Worm (Caenorhabditis elegans) whole organism, L1 larva: ENCODE measurements around the gene melo-3.

ENCODE experiments used
- C04F5.9 ChIP-seq: sonication (generic microtip); optimal IDR thresholded peaks from 2 replicates; lab custom pipeline; 2016; ENCODE audit warnings: missing genetic modification characterization, missing compliant biosample characterization
- C34B4.2 ChIP-seq: sonication (generic microtip); optimal IDR thresholded peaks from 2 replicates; lab custom pipeline; 2017; ENCODE audit warnings: mild to moderate bottlenecking, missing genetic modification characterization, missing compliant biosample characterization
- F16B12.6 ChIP-seq: fragments of 150-350 bp; optimal IDR thresholded peaks from 2 replicates; lab custom pipeline; 2014; ENCODE audit warnings: missing biosample characterization, missing genetic modification characterization
- aha-1 ChIP-seq: fragments of 150-350 bp; optimal IDR thresholded peaks from 2 replicates; lab custom pipeline; 2014; ENCODE audit warnings: missing biosample characterization, missing genetic modification characterization
- ceh-90 ChIP-seq: sonication (generic microtip); optimal IDR thresholded peaks from 2 replicates; lab custom pipeline; 2016; ENCODE audit warnings: missing genetic modification characterization, missing compliant biosample characterization
- ces-1 ChIP-seq: fragments of 150-350 bp; optimal IDR thresholded peaks from 2 replicates; lab custom pipeline; 2014; ENCODE audit warnings: missing biosample characterization, missing genetic modification reagents, missing genetic modification characterization
- efl-1 ChIP-seq, 4 experiments: fragments of 150-350 bp; optimal IDR thresholded peaks in 3 of 4; peaks in 1 of 4; 1 replicate in 1 of 4; 2 replicates in 3 of 4; lab custom pipeline; 2014; ENCODE audit warnings: missing biosample characterization in 2 of 4, missing genetic modification characterization in 2 of 4, missing genetic modification reagents in 2 of 4
- efl-3 ChIP-seq: fragments of 200-800 bp; sonication (Bioruptor generic); optimal IDR thresholded peaks from 2 replicates; lab custom pipeline; 2018; ENCODE audit warnings: mild to moderate bottlenecking, missing genetic modification characterization, missing compliant biosample characterization
- elt-2 ChIP-seq: sonication (generic microtip); optimal IDR thresholded peaks from 2 replicates; lab custom pipeline; 2016; ENCODE audit warnings: missing genetic modification characterization, mild to moderate bottlenecking, inconsistent platforms, missing compliant biosample characterization, missing genetic modification reagents
- fkh-10 ChIP-seq: sonication (generic microtip); optimal IDR thresholded peaks from 2 replicates; lab custom pipeline; 2017; ENCODE audit warnings: missing biosample characterization, missing genetic modification reagents, missing genetic modification characterization
- fos-1 ChIP-seq: fragments of 150-350 bp; optimal IDR thresholded peaks from 2 replicates; lab custom pipeline; 2014; ENCODE audit warnings: missing biosample characterization, missing genetic modification characterization
- grh-1 ChIP-seq: fragments of 200-800 bp; sonication (Bioruptor generic); IDR thresholded peaks from 2 replicates; pipeline ENCODE4 v1.3.6; 2022; ENCODE audit warnings: missing genetic modification reagents, missing genetic modification characterization, missing compliant biosample characterization
- hlh-17 ChIP-seq: fragments of 200-800 bp; sonication (Bioruptor generic); optimal IDR thresholded peaks from 2 replicates; lab custom pipeline; 2018; ENCODE audit warnings: missing genetic modification characterization, mild to moderate bottlenecking, missing compliant biosample characterization, moderate library complexity, borderline replicate concordance
- isw-1 ChIP-seq: fragments of 200-800 bp; sonication (Bioruptor generic); IDR thresholded peaks from 2 replicates; pipeline ENCODE4 v1.3.6; 2022; ENCODE audit warnings: missing genetic modification characterization, missing compliant biosample characterization
- jun-1 ChIP-seq: fragments of 150-350 bp; optimal IDR thresholded peaks from 2 replicates; lab custom pipeline; 2014; ENCODE audit warnings: missing biosample characterization, missing genetic modification reagents, missing genetic modification characterization
- lin-14 ChIP-seq: fragments of 200-800 bp; sonication (Bioruptor generic); optimal IDR thresholded peaks from 2 replicates; lab custom pipeline; 2018; ENCODE audit warnings: mild to moderate bottlenecking, missing genetic modification characterization, moderate library complexity, missing compliant biosample characterization
- lin-39 ChIP-seq: fragments of 150-350 bp; optimal IDR thresholded peaks from 2 replicates; lab custom pipeline; 2014; ENCODE audit warnings: missing biosample characterization, missing genetic modification reagents, missing genetic modification characterization
- lsy-2 ChIP-seq, 2 experiments: fragments of 150-350 bp; optimal IDR thresholded peaks; 2 replicates each; lab custom pipeline; 2014; ENCODE audit warnings: missing biosample characterization in 2 of 2, missing genetic modification characterization in 2 of 2
- mef-2 ChIP-seq: fragments of 150-350 bp; optimal IDR thresholded peaks from 2 replicates; lab custom pipeline; 2014; ENCODE audit warnings: missing biosample characterization, missing genetic modification characterization
- mep-1 ChIP-seq: fragments of 150-350 bp; optimal IDR thresholded peaks from 2 replicates; lab custom pipeline; 2014; ENCODE audit warnings: missing biosample characterization, missing genetic modification characterization
- nhr-76 ChIP-seq: sonication (generic microtip); optimal IDR thresholded peaks from 2 replicates; lab custom pipeline; 2017; ENCODE audit warnings: missing biosample characterization, missing genetic modification characterization
- nhr-85 ChIP-seq: sonication (generic microtip); peaks from one replicate; lab custom pipeline; 2016; ENCODE audit warnings: missing genetic modification characterization, inconsistent platforms, missing compliant biosample characterization
- pax-3 ChIP-seq: fragments of 200-800 bp; sonication (Bioruptor generic); optimal IDR thresholded peaks from 2 replicates; lab custom pipeline; 2018; ENCODE audit warnings: mild to moderate bottlenecking, missing genetic modification characterization, moderate library complexity, missing compliant biosample characterization
- skn-1 ChIP-seq: fragments of 150-350 bp; optimal IDR thresholded peaks from 2 replicates; lab custom pipeline; 2014; ENCODE audit warnings: missing biosample characterization, missing genetic modification characterization
- snu-23 ChIP-seq: sonication (generic microtip); optimal IDR thresholded peaks from 2 replicates; lab custom pipeline; 2016; ENCODE audit warnings: missing genetic modification characterization, missing compliant biosample characterization
- sox-4 ChIP-seq: sonication (generic microtip); optimal IDR thresholded peaks from 2 replicates; lab custom pipeline; 2016; ENCODE audit warnings: missing genetic modification characterization, missing compliant biosample characterization
- sptf-1 ChIP-seq: fragments of 150-350 bp; optimal IDR thresholded peaks from 2 replicates; lab custom pipeline; 2014; ENCODE audit warnings: missing biosample characterization, missing genetic modification characterization
- tlp-1 ChIP-seq: fragments of 150-350 bp; optimal IDR thresholded peaks from 2 replicates; lab custom pipeline; 2014; ENCODE audit warnings: missing biosample characterization, missing genetic modification characterization
- unc-62 ChIP-seq: fragments of 150-350 bp; optimal IDR thresholded peaks from 2 replicates; lab custom pipeline; 2014; ENCODE audit warnings: missing biosample characterization, missing genetic modification reagents, missing genetic modification characterization
- xbp-1 ChIP-seq: sonication (generic microtip); optimal IDR thresholded peaks from 2 replicates; lab custom pipeline; 2016; ENCODE audit warnings: missing genetic modification characterization, missing compliant biosample characterization
- ztf-11 ChIP-seq, 2 experiments: sonication (generic microtip); optimal IDR thresholded peaks; 2 replicates each; lab custom pipeline; 2016 to 2017; ENCODE audit warnings: missing genetic modification characterization in 2 of 2, missing biosample characterization in 1 of 2, missing compliant biosample characterization in 1 of 2
- ztf-4 ChIP-seq: fragments of 150-350 bp; optimal IDR thresholded peaks from 2 replicates; lab custom pipeline; 2014; ENCODE audit warnings: missing biosample characterization, missing genetic modification characterization

The melo-3 gene

DNA sequence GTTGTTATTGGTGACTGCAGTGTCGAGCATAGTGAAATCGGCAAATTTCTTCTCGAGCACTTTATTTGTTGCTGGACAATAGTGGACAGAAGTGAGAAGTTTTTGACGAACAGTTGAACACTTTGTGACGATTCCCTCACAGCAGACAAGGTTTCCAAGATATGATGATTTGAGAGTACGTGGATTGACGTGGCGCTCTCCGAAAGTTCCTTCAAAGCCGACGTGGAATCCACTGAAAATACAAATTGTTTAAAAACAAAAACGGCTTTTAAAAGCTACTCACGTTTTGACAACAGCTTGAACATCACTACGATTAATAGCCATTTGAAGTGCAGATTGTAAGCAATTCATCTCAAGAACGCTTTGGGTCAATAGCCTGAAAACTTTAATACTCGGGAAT is 22.3 kb upstream of the melo-3 start:
- TF ChIP-seq efl-1 (optimal IDR thresholded peaks at IDR 0.05; lab: Kevin White, UChicago) (no peak), efl-1 (GFP tag; optimal IDR thresholded peaks at IDR 0.05 in 1 of 2; lab: Kevin White, UChicago) (peak in 1 of 2 experiments; percentile 87), sptf-1 (tag; lab: Kevin White, UChicago) (no peak), mep-1 (no peak), ces-1 (GFP tag; lab: Kevin White, UChicago) (no peak), grh-1 (GFP tag; lab: Robert Waterston, UW) (0 out of 2 replicates have a peak, but pooled peaks have one; percentile 2)

DNA sequence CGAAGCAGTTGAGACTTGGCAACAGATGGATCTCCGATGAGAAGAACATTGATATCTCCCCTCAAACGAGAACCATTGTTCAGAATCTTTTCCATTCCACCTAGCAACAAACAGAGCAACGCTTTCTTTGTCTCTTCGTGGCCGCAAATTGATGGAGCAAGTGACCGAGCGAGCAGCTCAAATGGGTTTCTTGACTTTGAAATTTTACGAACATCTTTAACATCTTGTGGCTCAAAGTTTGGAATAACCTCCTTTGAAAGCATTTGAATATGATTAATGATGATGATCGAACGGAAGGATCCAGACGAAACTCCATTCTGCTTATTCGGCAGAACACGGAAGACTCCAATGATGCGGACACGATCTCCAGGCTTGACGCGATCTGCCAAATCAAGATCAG is 21.8 kb upstream of the melo-3 start:
- no peak for TF ChIP-seq sox-4 (tag; lab: Kevin White, UChicago)
- TF ChIP-seq nhr-85 (tag; lab: Kevin White, UChicago): peak; percentile 34

DNA sequence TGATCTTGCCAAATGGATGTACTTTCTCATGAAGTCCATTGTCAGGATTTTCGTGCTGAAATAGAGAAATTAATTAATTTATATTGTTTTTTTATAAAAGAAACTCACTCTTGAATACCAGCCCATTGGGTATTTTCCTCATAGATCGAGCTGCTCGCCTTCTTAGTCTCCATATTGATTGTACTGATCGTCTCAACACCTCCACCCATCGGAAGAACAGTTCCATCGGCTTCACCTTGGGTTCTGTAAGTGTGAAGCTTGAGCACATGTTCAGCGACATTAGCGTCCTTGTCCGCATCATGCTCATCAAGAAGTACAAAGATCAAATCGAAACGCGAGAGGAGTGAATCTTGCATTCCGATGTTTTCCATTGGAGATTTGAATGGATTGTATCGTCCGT is 21.1 kb upstream of the melo-3 start:
- no peak for TF ChIP-seq unc-62 (GFP tag; lab: Kevin White, UChicago)
- no peak for TF ChIP-seq lin-14 (GFP tag; lab: Kevin White, UChicago)
- no peak for TF ChIP-seq ztf-4 (tag; lab: Kevin White, UChicago)
- TF ChIP-seq ces-1 (GFP tag; lab: Kevin White, UChicago): no peak
- TF ChIP-seq hlh-17 (GFP tag; lab: Kevin White, UChicago): no peak
- TF ChIP-seq pax-3 (tag; lab: Kevin White, UChicago): no peak
- no peak for TF ChIP-seq lin-39 (tag; lab: Kevin White, UChicago)

DNA sequence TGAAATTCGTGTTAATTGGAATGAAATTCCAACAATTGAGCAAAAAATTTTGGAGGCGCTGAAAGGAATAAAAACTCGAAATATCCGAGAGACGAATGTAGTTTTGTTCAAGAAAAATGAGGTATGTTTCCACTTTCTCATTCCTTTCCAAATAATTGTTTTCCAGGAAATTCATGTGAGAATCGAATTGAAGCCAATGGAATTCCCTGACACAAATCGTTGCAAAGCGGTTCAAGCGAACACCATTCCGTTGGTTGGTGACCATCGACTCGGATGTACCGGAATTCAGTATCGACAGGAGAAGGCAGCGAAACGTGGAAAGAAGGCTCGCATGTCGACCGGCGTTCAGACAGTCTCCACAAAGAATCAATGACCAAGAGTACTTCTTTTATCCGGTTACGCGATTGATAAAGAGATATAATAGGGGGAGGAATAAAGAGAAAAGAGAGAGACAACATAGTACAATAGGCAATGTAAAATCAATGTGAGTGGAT is 19.7 kb upstream of the melo-3 start:
- TF ChIP-seq C34B4.2 (tag; lab: Kevin White, UChicago) (no peak), nhr-85 (tag; lab: Kevin White, UChicago) (no peak), mef-2 (tag; lab: Kevin White, UChicago) (no peak), fkh-10 (GFP tag; lab: Kevin White, UChicago) (no peak), ceh-90 (tag; lab: Kevin White, UChicago) (no peak), elt-2 (tag; lab: Kevin White, UChicago) (no peak), fos-1 (no peak), F16B12.6 (tag; lab: Kevin White, UChicago) (no peak), ztf-11 (tag; optimal IDR thresholded peaks at IDR 0.05; lab: Kevin White, UChicago) (no peak), tlp-1 (no peak)

DNA sequence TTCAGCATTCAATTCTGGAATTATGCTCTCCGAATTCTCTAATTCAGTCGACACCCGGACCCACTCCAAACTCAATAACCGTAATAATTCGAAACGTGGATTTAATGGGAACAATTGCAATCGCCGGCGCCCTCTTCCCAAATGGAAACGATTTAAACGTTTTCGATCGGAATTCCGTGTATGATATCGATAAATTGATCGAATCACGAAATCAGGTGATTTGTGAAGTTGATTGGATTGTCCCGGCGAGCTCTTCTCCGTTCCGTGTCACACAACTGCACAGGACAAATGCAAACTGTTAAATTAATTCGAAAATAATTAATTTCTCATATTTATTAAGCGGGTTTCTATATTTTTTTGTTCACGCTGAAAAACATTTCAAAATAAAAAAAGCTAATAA is 19.2 kb upstream of the melo-3 start, which contains the start of gene C25D7.16:
C25D7.16 (plus strand) TSS at position 301 of the 400 bp plus-strand sequence.
- TF ChIP-seq aha-1 (no peak), efl-1 (optimal IDR thresholded peaks at IDR 0.05; lab: Kevin White, UChicago) (no peak), efl-1 (GFP tag; optimal IDR thresholded peaks at IDR 0.05 in 1 of 2; lab: Kevin White, UChicago) (peak in 1 of 2 experiments; percentile 49)

ce11 chrV:15054733-15055132 is 18.1 kb upstream of the melo-3 start:
- TF ChIP-seq xbp-1 (tag; lab: Kevin White, UChicago): no peak
- no peak for TF ChIP-seq lin-14 (GFP tag; lab: Kevin White, UChicago)
- TF ChIP-seq ztf-4 (tag; lab: Kevin White, UChicago): no peak
- TF ChIP-seq F16B12.6 (tag; lab: Kevin White, UChicago): no peak
- no peak for TF ChIP-seq C04F5.9 (tag; lab: Kevin White, UChicago)
- TF ChIP-seq snu-23 (GFP tag; lab: Kevin White, UChicago): no peak
- no peak for TF ChIP-seq sptf-1 (tag; lab: Kevin White, UChicago)
- no peak for TF ChIP-seq sox-4 (tag; lab: Kevin White, UChicago)
- TF ChIP-seq ztf-11 (tag; optimal IDR thresholded peaks at IDR 0.05; lab: Kevin White, UChicago): no peak
- no peak for TF ChIP-seq skn-1 (tag; lab: Kevin White, UChicago)
- TF ChIP-seq isw-1: no peak
- TF ChIP-seq jun-1 (tag; lab: Kevin White, UChicago): no peak
- TF ChIP-seq lsy-2 (tag; optimal IDR thresholded peaks at IDR 0.05; lab: Kevin White, UChicago): no peak
- no peak for TF ChIP-seq efl-3 (GFP tag; lab: Kevin White, UChicago)
- no peak for TF ChIP-seq nhr-76 (tag; lab: Kevin White, UChicago)
